Worm (Caenorhabditis elegans) whole organism, young adult: ENCODE results near the gene K09F6.10.
"Not testable (repeated sequence)": the region's sequence is repeated elsewhere in the genome, so short reads cannot be mapped to it uniquely, and the experiment has no call there.

ENCODE experiments used
- B0019.2 ChIP-seq: fragments of 200-800 bp; sonication (Bioruptor generic); conservative IDR thresholded peaks from 2 replicates; pipeline ENCODE4 v1.3.6; 2022; ENCODE audit warnings: missing genetic modification reagents, missing genetic modification characterization, missing compliant biosample characterization
- C06A6.2 ChIP-seq: fragments of 200-800 bp; sonication (Bioruptor generic); conservative IDR thresholded peaks from 2 replicates; pipeline ENCODE4 v1.3.6; 2022; ENCODE audit warnings: missing genetic modification characterization, missing compliant biosample characterization
- D2030.7 ChIP-seq: fragments of 200-800 bp; sonication (Bioruptor generic); IDR thresholded peaks from 2 replicates; pipeline ENCODE4 v1.3.6; 2022; ENCODE audit warnings: missing genetic modification reagents, missing genetic modification characterization, missing compliant biosample characterization
- F52B5.7 ChIP-seq: sonication (generic microtip); optimal IDR thresholded peaks from 2 replicates; lab custom pipeline; 2016; ENCODE audit warnings: mild to moderate bottlenecking, missing genetic modification characterization, missing compliant biosample characterization
- F57C9.4 ChIP-seq: sonication (generic microtip); optimal IDR thresholded peaks from 2 replicates; lab custom pipeline; 2017; ENCODE audit warnings: mild to moderate bottlenecking, missing genetic modification characterization, missing compliant biosample characterization
- K11D2.4 ChIP-seq: fragments of 200-800 bp; sonication (Bioruptor generic); IDR thresholded peaks from 2 replicates; pipeline ENCODE4 v1.3.6; 2022; ENCODE audit warnings: missing genetic modification reagents, missing genetic modification characterization, missing compliant biosample characterization
- K12H6.12 ChIP-seq: fragments of 200-800 bp; sonication (Bioruptor generic); optimal IDR thresholded peaks from 2 replicates; lab custom pipeline; 2018; ENCODE audit warnings: mild to moderate bottlenecking, missing genetic modification characterization, missing compliant biosample characterization
- Y56A3A.18 ChIP-seq: fragments of 200-800 bp; sonication (Bioruptor generic); IDR thresholded peaks from 2 replicates; pipeline ENCODE4 v1.3.6; 2022; ENCODE audit warnings: missing genetic modification reagents, missing genetic modification characterization, missing compliant biosample characterization
- ZK185.1 ChIP-seq: sonication (generic microtip); optimal IDR thresholded peaks from 2 replicates; lab custom pipeline; 2016; ENCODE audit warnings: mild to moderate bottlenecking, missing genetic modification characterization, missing compliant biosample characterization; ENCODE audit not compliant: poor library complexity, severe bottlenecking
- athp-1 ChIP-seq: sonication (generic microtip); optimal IDR thresholded peaks from 2 replicates; lab custom pipeline; 2017; ENCODE audit warnings: mild to moderate bottlenecking, missing genetic modification characterization, missing compliant biosample characterization
- attf-3 ChIP-seq: fragments of 200-800 bp; sonication (Bioruptor generic); conservative IDR thresholded peaks from 2 replicates; pipeline ENCODE4 v1.3.6; 2022; ENCODE audit warnings: missing genetic modification reagents, missing genetic modification characterization, missing compliant biosample characterization
- attf-5 ChIP-seq: fragments of 200-800 bp; sonication (Bioruptor generic); optimal IDR thresholded peaks from 2 replicates; lab custom pipeline; 2018; ENCODE audit warnings: mild to moderate bottlenecking, missing genetic modification characterization, missing compliant biosample characterization
- bed-1 ChIP-seq: fragments of 200-800 bp; sonication (Bioruptor generic); IDR thresholded peaks from 2 replicates; pipeline ENCODE4 v1.3.6; 2022; ENCODE audit warnings: missing genetic modification reagents, missing genetic modification characterization, missing compliant biosample characterization
- ccch-3 ChIP-seq: fragments of 200-800 bp; sonication (Bioruptor generic); optimal IDR thresholded peaks from 2 replicates; lab custom pipeline; 2018; ENCODE audit warnings: mild to moderate bottlenecking, missing genetic modification characterization, missing compliant biosample characterization
- cebp-1 ChIP-seq, 2 experiments: fragments of 200-800 bp in 1 of 2; sonication (Bioruptor generic) in 1 of 2; sonication (generic microtip) in 1 of 2; IDR thresholded peaks in 1 of 2; optimal IDR thresholded peaks in 1 of 2; 2 replicates each; pipeline versions ENCODE4 v1.3.6 to Lab custom; 2017 to 2022; ENCODE audit warnings: missing compliant biosample characterization in 2 of 2, missing genetic modification characterization in 2 of 2, mild to moderate bottlenecking in 1 of 2, missing genetic modification reagents in 1 of 2, moderate library complexity in 1 of 2
- ceh-100 ChIP-seq: fragments of 200-800 bp; sonication (Bioruptor generic); IDR thresholded peaks from 2 replicates; pipeline ENCODE4 v1.3.6; 2022; ENCODE audit warnings: missing genetic modification reagents, missing genetic modification characterization, missing compliant biosample characterization
- chd-7 ChIP-seq: sonication (generic microtip); optimal IDR thresholded peaks from 2 replicates; lab custom pipeline; 2016; ENCODE audit warnings: mild to moderate bottlenecking, missing genetic modification characterization, moderate library complexity, missing compliant biosample characterization
- dpl-1 ChIP-seq: fragments of 150-350 bp; optimal IDR thresholded peaks from 2 replicates; lab custom pipeline; 2014; ENCODE audit warnings: missing biosample characterization, missing genetic modification reagents, missing genetic modification characterization
- egrh-3 ChIP-seq: fragments of 200-800 bp; sonication (Bioruptor generic); IDR thresholded peaks from 2 replicates; pipeline ENCODE4 v1.3.6; 2022; ENCODE audit warnings: missing genetic modification reagents, missing genetic modification characterization, missing compliant biosample characterization
- hmg-20 ChIP-seq: fragments of 200-800 bp; sonication (Bioruptor generic); IDR thresholded peaks from 2 replicates; pipeline ENCODE4 v1.3.6; 2022; ENCODE audit warnings: missing genetic modification reagents, missing genetic modification characterization, missing compliant biosample characterization
- let-607 ChIP-seq, 2 experiments: fragments of 200-800 bp in 1 of 2; sonication (Bioruptor generic) in 1 of 2; sonication (generic microtip) in 1 of 2; optimal IDR thresholded peaks; 2 replicates each; lab custom pipeline; 2016 to 2018; ENCODE audit warnings: mild to moderate bottlenecking in 2 of 2, missing compliant biosample characterization in 2 of 2, missing genetic modification characterization in 2 of 2, moderate library complexity in 2 of 2, missing genotype in 1 of 2
- madf-3 ChIP-seq: fragments of 200-800 bp; sonication (Bioruptor generic); IDR thresholded peaks from 2 replicates; pipeline ENCODE4 v1.3.6; 2022; ENCODE audit warnings: missing genetic modification reagents, missing genetic modification characterization, missing compliant biosample characterization
- mcd-1 ChIP-seq: fragments of 200-800 bp; sonication (Bioruptor generic); IDR thresholded peaks from 2 replicates; pipeline ENCODE4 v1.3.6; 2022; ENCODE audit warnings: missing genetic modification reagents, missing genetic modification characterization, missing compliant biosample characterization
- mel-28 ChIP-seq: sonication (generic microtip); optimal IDR thresholded peaks from 2 replicates; lab custom pipeline; 2016; ENCODE audit warnings: borderline replicate concordance, mild to moderate bottlenecking, missing genetic modification characterization, missing compliant biosample characterization
- nhr-27 ChIP-seq: fragments of 200-800 bp; sonication (Bioruptor generic); optimal IDR thresholded peaks from 2 replicates; lab custom pipeline; 2018; ENCODE audit warnings: mild to moderate bottlenecking, missing genetic modification characterization, moderate library complexity, missing compliant biosample characterization
- nhr-90 ChIP-seq: sonication (generic microtip); optimal IDR thresholded peaks from 2 replicates; lab custom pipeline; 2016; ENCODE audit warnings: missing genotype, mild to moderate bottlenecking, missing genetic modification characterization, missing compliant biosample characterization
- pha-4 ChIP-seq: fragments of 150-350 bp; sonication (generic microtip); optimal IDR thresholded peaks from 2 replicates; lab custom pipeline; 2014; ENCODE audit warnings: missing biosample characterization, missing genetic modification reagents, missing genetic modification characterization
- rcor-1 ChIP-seq: fragments of 200-800 bp; sonication (Bioruptor generic); IDR thresholded peaks from 2 replicates; pipeline ENCODE4 v1.3.6; 2022; ENCODE audit warnings: missing genetic modification reagents, missing genetic modification characterization, missing compliant biosample characterization
- sea-2 ChIP-seq: fragments of 200-800 bp; sonication (Bioruptor generic); IDR thresholded peaks from 2 replicates; pipeline ENCODE4 v1.3.6; 2022; ENCODE audit warnings: missing genetic modification characterization, missing compliant biosample characterization
- zfh-2 ChIP-seq: fragments of 200-800 bp; sonication (Bioruptor generic); conservative IDR thresholded peaks from 2 replicates; pipeline ENCODE4 v1.3.6; 2022; ENCODE audit warnings: missing genetic modification reagents, missing genetic modification characterization, missing compliant biosample characterization
- ztf-22 ChIP-seq: fragments of 200-800 bp; sonication (Bioruptor generic); optimal IDR thresholded peaks from 2 replicates; lab custom pipeline; 2018; ENCODE audit warnings: mild to moderate bottlenecking, missing genetic modification characterization, moderate library complexity, missing compliant biosample characterization
- ztf-25 ChIP-seq: fragments of 200-800 bp; sonication (Bioruptor generic); IDR thresholded peaks from 2 replicates; pipeline ENCODE4 v1.3.6; 2022; ENCODE audit warnings: missing genetic modification reagents, missing genetic modification characterization, missing compliant biosample characterization

K09F6.10 gene

DNA sequence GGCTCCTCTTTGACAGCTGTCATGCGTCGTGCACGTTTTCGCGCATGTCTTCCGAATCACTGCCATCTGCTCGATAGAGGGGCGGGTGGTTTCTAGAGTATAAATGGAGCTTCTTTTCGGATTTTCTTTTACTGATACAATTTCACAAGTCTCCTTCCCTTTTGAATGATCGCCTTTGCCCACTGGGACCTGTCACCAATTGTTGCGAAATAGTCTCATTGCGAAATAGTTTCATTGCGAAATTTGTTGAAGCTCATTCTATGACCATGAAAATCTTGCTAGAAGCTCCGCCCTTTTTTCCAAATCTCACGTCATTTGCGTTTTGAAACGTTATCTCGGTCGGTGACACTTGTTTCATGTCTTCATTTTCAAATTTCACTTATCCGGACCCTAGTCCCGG is 758 bp upstream of the K09F6.10 start:
- TF ChIP-seq K12H6.12 (tag; lab: Kevin White, UChicago) = peak; percentile 18
- no peak for TF ChIP-seq pha-4
- peak; percentile 94 for TF ChIP-seq cebp-1 (GFP tag; IDR thresholded peaks at IDR 0.05; lab: Robert Waterston, UW)
- peak; percentile 99 for TF ChIP-seq cebp-1 (tag; optimal IDR thresholded peaks at IDR 0.05; lab: Kevin White, UChicago)

DNA sequence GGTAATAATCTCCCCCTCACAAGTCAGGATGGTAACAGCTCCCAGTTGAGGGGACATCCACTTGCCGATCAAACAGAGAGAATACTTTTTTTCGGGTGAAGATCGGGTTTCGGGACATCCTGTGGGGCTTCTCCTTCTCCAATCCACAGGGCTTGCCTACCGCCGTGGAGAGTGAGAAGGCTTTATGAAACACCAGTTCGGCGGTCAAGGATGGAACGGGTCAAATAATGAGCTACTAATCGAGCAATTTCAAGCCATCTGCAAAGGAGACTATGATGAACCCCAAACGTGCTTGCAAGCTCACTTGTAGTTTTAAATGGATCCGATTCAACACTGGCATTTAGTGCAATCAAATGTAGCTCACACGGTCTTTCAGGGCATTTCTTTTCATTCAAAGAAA is 4.0 kb downstream of the K09F6.10 start:
- TF ChIP-seq attf-5 (GFP tag; lab: Kevin White, UChicago) (no peak), F57C9.4 (tag; lab: Kevin White, UChicago) (no peak), attf-3 (GFP tag; lab: Robert Waterston, UW) (no peak), athp-1 (tag; lab: Kevin White, UChicago) (no peak), sea-2 (no peak), madf-3 (GFP tag; lab: Robert Waterston, UW) (no peak), zfh-2 (GFP tag; lab: Robert Waterston, UW) (0 out of 2 replicates have a peak, but pooled peaks have one; percentile 26), Y56A3A.18 (no peak)

DNA sequence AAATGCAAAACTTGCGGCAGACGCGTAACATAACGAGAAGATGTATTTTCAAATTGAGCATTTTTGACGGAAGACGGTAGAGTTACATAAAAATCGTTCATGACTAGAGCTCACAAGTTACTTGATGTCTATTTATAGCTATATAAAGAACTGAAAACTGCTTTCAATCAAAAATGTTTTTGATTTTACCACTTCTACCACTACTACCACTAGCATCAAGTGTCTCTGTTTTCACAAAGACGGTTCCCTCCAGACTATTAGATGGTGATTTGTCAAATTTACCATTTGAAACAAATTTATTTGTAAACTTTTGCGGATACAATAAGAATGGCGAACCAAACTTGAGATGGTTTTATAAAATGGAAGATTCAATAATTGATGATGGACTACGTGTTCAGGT is 6.1 kb downstream of the K09F6.10 start, which contains the start of gene K09F6.9:
Gene K09F6.9, minus strand, starts transcription at position 101 of the 400 bp plus-strand sequence.
- not testable (repeated sequence) for TF ChIP-seq nhr-90 (tag; lab: Kevin White, UChicago); pha-4; ztf-25

DNA sequence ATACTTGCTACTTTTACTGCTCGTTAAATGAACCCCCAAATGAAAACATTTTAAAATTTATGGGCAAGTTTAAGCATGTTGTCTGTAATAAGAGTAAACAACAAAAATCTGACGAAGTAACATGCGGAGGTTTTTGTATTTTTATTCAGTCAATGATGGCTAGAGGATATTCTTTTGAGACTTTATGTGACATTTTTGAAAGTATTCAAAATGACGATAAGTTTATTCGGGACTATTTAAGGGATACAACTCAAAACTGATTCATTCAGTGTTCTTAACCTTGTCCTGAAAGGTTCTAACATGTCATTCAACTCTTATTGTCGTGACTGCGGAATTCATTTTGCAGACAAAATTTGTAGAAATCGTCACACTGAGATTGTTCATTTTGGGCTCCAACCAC is 8.8 kb downstream of the K09F6.10 start, which contains the start of gene K09F6.11:
Gene K09F6.11, plus strand, starts transcription at position 301 of the 400 bp plus-strand sequence.
- TF ChIP-seq ccch-3 (GFP tag; lab: Kevin White, UChicago) = no peak
- TF ChIP-seq let-607 (tag; optimal IDR thresholded peaks at IDR 0.05; lab: Kevin White, UChicago) = no peak
- no peak for TF ChIP-seq K11D2.4 (GFP tag; lab: Robert Waterston, UW)
- no peak for TF ChIP-seq ztf-22 (GFP tag; lab: Kevin White, UChicago)
- TF ChIP-seq rcor-1 (GFP tag; lab: Robert Waterston, UW) = no peak
- no peak for TF ChIP-seq mcd-1 (GFP tag; lab: Robert Waterston, UW)
- TF ChIP-seq ceh-100 (GFP tag; lab: Robert Waterston, UW) = no peak
- TF ChIP-seq C06A6.2 (GFP tag; lab: Robert Waterston, UW) = no peak
- TF ChIP-seq nhr-27 (tag; lab: Kevin White, UChicago) = no peak
- TF ChIP-seq F52B5.7 (tag; lab: Kevin White, UChicago) = no peak
- TF ChIP-seq hmg-20 = no peak

DNA sequence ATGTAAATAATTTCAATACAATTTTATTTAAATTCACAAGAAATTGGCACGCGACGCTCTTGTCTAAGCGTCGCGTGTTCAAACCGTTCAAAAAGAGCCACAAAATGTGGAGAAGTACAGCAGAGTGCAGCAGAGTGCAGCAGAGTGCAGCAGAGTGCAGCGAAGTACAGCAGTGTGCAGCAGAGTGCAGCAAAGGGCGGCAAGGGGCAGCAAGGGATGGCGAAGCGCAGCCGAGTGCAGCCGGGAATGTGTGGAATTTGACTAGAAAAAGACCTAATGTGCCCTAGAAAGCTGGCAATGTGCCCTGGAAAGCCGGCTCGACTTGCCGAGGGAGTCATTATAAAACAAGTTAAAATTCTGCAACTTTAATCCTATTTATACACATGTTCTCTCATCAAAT is 9.4 kb downstream of the K09F6.10 start, which contains the start of gene K09F6.6:
Gene K09F6.6, minus strand, starts transcription at position 43 of the 400 bp plus-strand sequence.
- TF ChIP-seq mel-28 (tag; lab: Kevin White, UChicago) = no peak
- TF ChIP-seq egrh-3 (GFP tag; lab: Robert Waterston, UW) = peak; percentile 44; the same call in 1 of the 2 replicates
- TF ChIP-seq dpl-1 = no peak
- TF ChIP-seq bed-1 (GFP tag; lab: Robert Waterston, UW) = no peak
- no peak for TF ChIP-seq chd-7 (tag; lab: Kevin White, UChicago)
- TF ChIP-seq ZK185.1 (tag; lab: Kevin White, UChicago) = no peak
- peak; percentile 75 for TF ChIP-seq zfh-2 (GFP tag; lab: Robert Waterston, UW)
- TF ChIP-seq D2030.7 (GFP tag; lab: Robert Waterston, UW) = no peak
- no peak for TF ChIP-seq B0019.2
- TF ChIP-seq, all 124 proteins: peak for 2
